Fruit fly (Drosophila melanogaster) whole organism, embryonic: ENCODE data around the gene rngo.
A peak's percentile ranks its signal among the peaks of the same experiment; 100 is the strongest.

Experiments
- ATbp ChIP-seq: fragments of 200-800 bp; sonication (Bioruptor generic); optimal IDR thresholded peaks from 2 replicates; lab custom pipeline; 2017; ENCODE audit warnings: missing biosample characterization, mild to moderate bottlenecking, missing genetic modification characterization, missing genetic modification reagents
- Atf-2 ChIP-seq: fragments of 200-800 bp; sonication (Bioruptor generic); optimal IDR thresholded peaks from 2 replicates; lab custom pipeline; 2016; ENCODE audit warnings: missing biosample characterization, missing genetic modification characterization
- BEAF-32 ChIP-seq: fragments of 200-800 bp; sonication (Bioruptor generic); optimal IDR thresholded peaks from 3 replicates; lab custom pipeline; 2017; ENCODE audit warnings: missing biosample characterization, missing genetic modification characterization, mild to moderate bottlenecking, moderate library complexity, missing genetic modification reagents
- Bdp1 ChIP-seq: fragments of 200-800 bp; sonication (Bioruptor generic); optimal IDR thresholded peaks from 3 replicates; lab custom pipeline; 2016; ENCODE audit warnings: missing biosample characterization, missing genetic modification characterization
- Blimp-1 ChIP-seq: fragments of 200-800 bp; sonication (Bioruptor generic); optimal IDR thresholded peaks from 3 replicates; lab custom pipeline; 2018; ENCODE audit warnings: missing biosample characterization, missing genetic modification characterization, mild to moderate bottlenecking, moderate library complexity, missing genetic modification reagents
- C15 ChIP-seq: fragments of 200-800 bp; sonication (Bioruptor generic); IDR thresholded peaks from 3 replicates; pipeline ENCODE4 v1.3.6; 2022; ENCODE audit warnings: missing biosample characterization, missing genetic modification characterization
- CG10267 ChIP-seq: fragments of 200-800 bp; sonication (Bioruptor generic); optimal IDR thresholded peaks from 2 replicates; lab custom pipeline; 2018; ENCODE audit warnings: missing biosample characterization, mild to moderate bottlenecking, missing genetic modification characterization, moderate library complexity
- CG10431 ChIP-seq: fragments of 200-800 bp; sonication (Bioruptor generic); optimal IDR thresholded peaks from 3 replicates; lab custom pipeline; 2018; ENCODE audit warnings: missing biosample characterization, mild to moderate bottlenecking, missing genetic modification characterization
- CG10462 ChIP-seq: fragments of 200-800 bp; sonication (Bioruptor generic); optimal IDR thresholded peaks from 2 replicates; lab custom pipeline; 2016; ENCODE audit warnings: missing biosample characterization, missing genetic modification characterization
- CG11085 ChIP-seq: fragments of 200-800 bp; sonication (Bioruptor generic); IDR thresholded peaks from 2 replicates; pipeline ENCODE4 v1.3.6; 2022; ENCODE audit warnings: missing biosample characterization, missing genetic modification characterization
- CG12391 ChIP-seq: fragments of 200-800 bp; sonication (Bioruptor generic); optimal IDR thresholded peaks from 3 replicates; lab custom pipeline; 2018; ENCODE audit warnings: missing biosample characterization, mild to moderate bottlenecking, missing genetic modification characterization, moderate library complexity
- CG13287 ChIP-seq: fragments of 200-800 bp; sonication (Bioruptor generic); IDR thresholded peaks from 2 replicates; pipeline ENCODE4 v1.3.6; 2022; ENCODE audit warnings: missing biosample characterization, missing genetic modification characterization; ENCODE audit not compliant: partially characterized antibody
- CG13894 ChIP-seq: fragments of 200-800 bp; sonication (Bioruptor generic); optimal IDR thresholded peaks from 3 replicates; lab custom pipeline; 2018; ENCODE audit warnings: missing biosample characterization, mild to moderate bottlenecking, missing genetic modification characterization, moderate library complexity
- CG15514 ChIP-seq: fragments of 200-800 bp; sonication (Bioruptor generic); optimal IDR thresholded peaks from 3 replicates; lab custom pipeline; 2017; ENCODE audit warnings: missing biosample characterization, missing genetic modification characterization, mild to moderate bottlenecking, moderate library complexity, missing genetic modification reagents
- CG1602 ChIP-seq: fragments of 200-800 bp; sonication (Bioruptor generic); optimal IDR thresholded peaks from 3 replicates; lab custom pipeline; 2016; ENCODE audit warnings: missing biosample characterization, missing genetic modification characterization
- CG18599 ChIP-seq: fragments of 200-800 bp; sonication (Bioruptor generic); optimal IDR thresholded peaks from 3 replicates; lab custom pipeline; 2017; ENCODE audit warnings: missing biosample characterization, missing genetic modification characterization, mild to moderate bottlenecking, moderate library complexity, missing genetic modification reagents
- CG32767 ChIP-seq: fragments of 200-800 bp; sonication (Bioruptor generic); IDR thresholded peaks from 2 replicates; pipeline ENCODE4 v1.3.6; 2022; ENCODE audit warnings: missing biosample characterization, missing genetic modification characterization
- CG3726 ChIP-seq: fragments of 200-800 bp; sonication (Bioruptor generic); IDR thresholded peaks from 3 replicates; pipeline ENCODE4, ENCODE4 v1.3.6; 2022; ENCODE audit warnings: missing biosample characterization, missing genetic modification characterization
- CG7928 ChIP-seq: fragments of 200-800 bp; sonication (Bioruptor generic); optimal IDR thresholded peaks from 2 replicates; lab custom pipeline; 2017; ENCODE audit warnings: missing biosample characterization, mild to moderate bottlenecking, missing genetic modification characterization
- CG8924 ChIP-seq: fragments of 200-800 bp; optimal IDR thresholded peaks from 3 replicates; lab custom pipeline; 2019; ENCODE audit warnings: missing biosample characterization, mild to moderate bottlenecking, missing genetic modification characterization, moderate library complexity
- CoRest ChIP-seq: fragments of 200-800 bp; sonication (Bioruptor generic); optimal IDR thresholded peaks from 3 replicates; lab custom pipeline; 2018; ENCODE audit warnings: missing biosample characterization, mild to moderate bottlenecking, missing genetic modification characterization, moderate library complexity
- Dref ChIP-seq: fragments of 200-800 bp; sonication (Bioruptor generic); IDR thresholded peaks from 2 replicates; pipeline ENCODE4 v1.3.6; 2022; ENCODE audit warnings: missing biosample characterization, missing genetic modification characterization
- Drgx ChIP-seq: fragments of 200-800 bp; sonication (Bioruptor generic); IDR thresholded peaks from 2 replicates; pipeline ENCODE4 v1.3.6; 2022; ENCODE audit warnings: missing biosample characterization, missing genetic modification characterization
- Gsc ChIP-seq: fragments of 200-800 bp; sonication (Bioruptor generic); IDR thresholded peaks from 2 replicates; pipeline ENCODE4 v1.3.6; 2022; ENCODE audit warnings: missing biosample characterization, missing genetic modification characterization
- HHEX ChIP-seq: fragments of 200-800 bp; sonication (Bioruptor generic); optimal IDR thresholded peaks from 3 replicates; lab custom pipeline; 2017; ENCODE audit warnings: missing biosample characterization, mild to moderate bottlenecking, missing genetic modification characterization, missing genetic modification reagents
- Hmx ChIP-seq: fragments of 200-800 bp; sonication (Bioruptor generic); optimal IDR thresholded peaks from 2 replicates; lab custom pipeline; 2016; ENCODE audit warnings: missing biosample characterization, missing genetic modification characterization
- MBD-R2 ChIP-seq: fragments of 200-800 bp; sonication (Bioruptor generic); IDR thresholded peaks from 2 replicates; pipeline ENCODE4 v1.3.6; 2022; ENCODE audit warnings: missing biosample characterization, missing genetic modification characterization
- Med ChIP-seq: fragments of 200-800 bp; sonication (Bioruptor generic); peaks from one replicate; lab custom pipeline; 2016; ENCODE audit warnings: missing biosample characterization, missing genetic modification characterization, mild to moderate bottlenecking, inconsistent platforms, moderate library complexity
- NFAT ChIP-seq: fragments of 200-800 bp; sonication (Bioruptor generic); IDR thresholded peaks from 2 replicates; pipeline ENCODE4 v1.3.6; 2022; ENCODE audit warnings: missing biosample characterization, missing genetic modification characterization
- Stat92E ChIP-seq, 3 experiments: fragments of >200 bp in 2 of 3; fragments of 200-800 bp in 1 of 3; sonication (Bioruptor generic) in 1 of 3; optimal IDR thresholded peaks; 2 replicates each; lab custom pipeline; 2017 to 2019; ENCODE audit warnings: missing biosample characterization in 3 of 3, missing genetic modification characterization in 3 of 3, mild to moderate bottlenecking in 1 of 3, moderate library complexity in 1 of 3
- Vsx1 ChIP-seq: fragments of 200-800 bp; sonication (Bioruptor generic); optimal IDR thresholded peaks from 2 replicates; lab custom pipeline; 2017; ENCODE audit warnings: missing biosample characterization, mild to moderate bottlenecking, missing genetic modification characterization, missing genetic modification reagents
- bsh ChIP-seq, 2 experiments: fragments of 200-800 bp; sonication (Bioruptor generic); optimal IDR thresholded peaks; 2 replicates each; lab custom pipeline; 2017 to 2018; ENCODE audit warnings: mild to moderate bottlenecking in 2 of 2, missing biosample characterization in 2 of 2, missing genetic modification characterization in 2 of 2, moderate library complexity in 1 of 2
- cg ChIP-seq: fragments of 200-800 bp; sonication (Bioruptor generic); optimal IDR thresholded peaks from 3 replicates; lab custom pipeline; 2019; ENCODE audit warnings: missing biosample characterization, mild to moderate bottlenecking, missing genetic modification characterization, moderate library complexity
- ci ChIP-seq: fragments of 200-800 bp; sonication (Bioruptor generic); IDR thresholded peaks from 3 replicates; pipeline ENCODE4 v1.3.6; 2022; ENCODE audit warnings: missing biosample characterization, missing genetic modification characterization
- esg ChIP-seq: fragments of 200-800 bp; sonication (Bioruptor generic); conservative IDR thresholded peaks from 2 replicates; pipeline ENCODE4 v1.3.6; 2022; ENCODE audit warnings: missing biosample characterization, missing genetic modification characterization
- gfzf ChIP-seq: fragments of 200-800 bp; sonication (Bioruptor generic); optimal IDR thresholded peaks from 2 replicates; lab custom pipeline; 2016; ENCODE audit warnings: missing biosample characterization, mild to moderate bottlenecking, missing genetic modification characterization, moderate library complexity
- grau ChIP-seq: fragments of 200-800 bp; optimal IDR thresholded peaks from 3 replicates; lab custom pipeline; 2019; ENCODE audit warnings: missing biosample characterization, mild to moderate bottlenecking, missing genetic modification characterization, moderate library complexity
- hkb ChIP-seq, 2 experiments: fragments of 200-800 bp in 1 of 2; fragments of >200 bp in 1 of 2; sonication (Bioruptor generic) in 1 of 2; IDR thresholded peaks in 1 of 2; optimal IDR thresholded peaks in 1 of 2; 2 replicates each; pipeline versions ENCODE4 v1.3.6 to Lab custom; 2017 to 2022; ENCODE audit warnings: missing biosample characterization in 1 of 2, missing genetic modification characterization in 1 of 2
- jing ChIP-seq: fragments of 200-800 bp; sonication (Bioruptor generic); optimal IDR thresholded peaks from 2 replicates; lab custom pipeline; 2018; ENCODE audit warnings: missing biosample characterization, mild to moderate bottlenecking, missing genetic modification characterization
- nerfin-1 ChIP-seq: fragments of 200-800 bp; sonication (Bioruptor generic); optimal IDR thresholded peaks from 3 replicates; lab custom pipeline; 2019; ENCODE audit warnings: missing biosample characterization, mild to moderate bottlenecking, missing genetic modification characterization, moderate library complexity
- nom ChIP-seq: fragments of 200-800 bp; sonication (Bioruptor generic); optimal IDR thresholded peaks from 2 replicates; lab custom pipeline; 2017; ENCODE audit warnings: missing biosample characterization, missing genetic modification characterization, mild to moderate bottlenecking, moderate library complexity, missing genetic modification reagents
- odd ChIP-seq: fragments of 200-800 bp; sonication (Bioruptor generic); optimal IDR thresholded peaks from 2 replicates; lab custom pipeline; 2017; ENCODE audit warnings: missing biosample characterization, mild to moderate bottlenecking, missing genetic modification characterization
- pfk ChIP-seq: fragments of 200-800 bp; sonication (Bioruptor generic); optimal IDR thresholded peaks from 2 replicates; lab custom pipeline; 2018; ENCODE audit warnings: missing biosample characterization, mild to moderate bottlenecking, missing genetic modification characterization, moderate library complexity
- pum ChIP-seq: fragments of 200-800 bp; sonication (Bioruptor generic); optimal IDR thresholded peaks from 2 replicates; lab custom pipeline; 2016; ENCODE audit warnings: missing biosample characterization, missing genetic modification characterization
- row ChIP-seq: fragments of 200-800 bp; sonication (Bioruptor generic); IDR thresholded peaks from 3 replicates; pipeline ENCODE4 v1.3.6; 2022; ENCODE audit warnings: missing biosample characterization, missing genetic modification characterization
- scrt ChIP-seq: fragments of 200-800 bp; sonication (Bioruptor generic); optimal IDR thresholded peaks from 2 replicates; lab custom pipeline; 2018; ENCODE audit warnings: missing biosample characterization, mild to moderate bottlenecking, missing genetic modification characterization, moderate library complexity
- sna ChIP-seq: fragments of 200-800 bp; sonication (Bioruptor generic); IDR thresholded peaks from 2 replicates; pipeline ENCODE4 v1.3.6; 2022; ENCODE audit warnings: missing biosample characterization, missing genetic modification characterization; ENCODE audit not compliant: partially characterized antibody
- stwl ChIP-seq: fragments of 200-800 bp; sonication (Bioruptor generic); optimal IDR thresholded peaks from 3 replicates; lab custom pipeline; 2018; ENCODE audit warnings: missing biosample characterization, mild to moderate bottlenecking, missing genetic modification characterization, moderate library complexity

rngo gene

DNA sequence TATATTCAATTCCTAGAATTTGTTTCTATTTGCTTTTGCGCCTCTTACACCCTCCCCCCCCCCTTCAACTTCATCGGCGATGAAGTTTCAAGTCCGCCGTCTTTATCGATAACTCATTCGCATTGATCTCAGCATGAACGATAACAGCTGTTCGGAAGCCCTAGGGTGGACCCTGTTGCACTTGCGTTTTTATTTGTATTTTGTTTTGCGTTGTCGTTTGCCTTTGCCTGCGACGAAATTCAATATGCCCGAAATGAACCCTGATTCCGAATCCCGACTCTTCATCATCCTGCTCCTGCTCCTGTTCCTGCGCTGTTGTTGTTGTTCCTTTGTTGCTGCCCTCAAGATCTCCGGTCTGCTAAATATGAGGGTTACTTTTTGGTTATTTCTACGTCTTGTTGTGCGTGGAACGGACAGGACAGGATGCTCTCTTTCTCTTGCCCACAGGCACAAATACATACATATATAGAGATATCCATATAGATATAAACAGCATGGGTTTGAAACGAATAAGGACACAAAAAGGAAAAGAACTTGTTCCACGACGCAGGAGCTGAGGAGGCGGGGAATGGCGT lies 14.7 kb upstream of the rngo start (continued):
- TF ChIP-seq row (GFP tag; lab: Robert Waterston, UW): peak; percentile 34; the same call in 1 of the 3 replicates
- TF ChIP-seq bsh (GFP tag; optimal IDR thresholded peaks at IDR 0.05; lab: Kevin White, UChicago): peak in 1 of 2 experiments; percentile 7
- 0 out of 2 replicates have a peak, but pooled peaks have one; percentile 18 for TF ChIP-seq MBD-R2 (GFP tag; lab: Robert Waterston, UW)
- TF ChIP-seq CG10431 (GFP tag; lab: Kevin White, UChicago): no peak
- 0 out of 2 replicates have a peak, but pooled peaks have one; percentile 27 for TF ChIP-seq CG32767 (GFP tag; lab: Robert Waterston, UW)
- TF ChIP-seq C15 (GFP tag; lab: Robert Waterston, UW): no peak
- TF ChIP-seq CG13287 (GFP tag; lab: Robert Waterston, UW): peak; percentile 9; the same call in 1 of the 2 replicates
- peak; percentile 10; the same call in 1 of the 2 replicates for TF ChIP-seq NFAT (GFP tag; lab: Robert Waterston, UW)
- peak; percentile 1 for TF ChIP-seq CoRest (tag; lab: Kevin White, UChicago)
- no peak for TF ChIP-seq gfzf (GFP tag; lab: Kevin White, UChicago)
- TF ChIP-seq pum (GFP tag; lab: Kevin White, UChicago): no peak
- TF ChIP-seq BEAF-32 (GFP tag; lab: Kevin White, UChicago): peak; percentile 9
- peak; percentile 13 for TF ChIP-seq ATbp (GFP tag; lab: Kevin White, UChicago)
- TF ChIP-seq CG7928 (GFP tag; lab: Kevin White, UChicago): peak; percentile 36
- TF ChIP-seq CG15514 (GFP tag; lab: Kevin White, UChicago): peak; percentile 1
- TF ChIP-seq Dref (GFP tag; lab: Robert Waterston, UW): peak; percentile 47
- TF ChIP-seq Drgx (GFP tag; lab: Robert Waterston, UW): no peak
- no peak for TF ChIP-seq hkb (optimal IDR thresholded peaks at IDR 0.05; lab: Kevin White, UChicago)
- TF ChIP-seq hkb (GFP tag; IDR thresholded peaks at IDR 0.05; lab: Robert Waterston, UW): no peak
- TF ChIP-seq sna: no peak
- peak; percentile 13 for TF ChIP-seq stwl
- no peak for TF ChIP-seq CG11085 (GFP tag; lab: Robert Waterston, UW)
- no peak for TF ChIP-seq Bdp1 (GFP tag; lab: Kevin White, UChicago)
- TF ChIP-seq jing (GFP tag; lab: Kevin White, UChicago): no peak
- no peak for TF ChIP-seq Gsc
- peak; percentile 20 for TF ChIP-seq nerfin-1
- TF ChIP-seq odd (GFP tag; lab: Kevin White, UChicago): peak; percentile 8
- TF ChIP-seq CG3726: no peak
- peak in 1 of 3 experiments; percentile 13 for TF ChIP-seq Stat92E (GFP tag; optimal IDR thresholded peaks at IDR 0.05; lab: Kevin White, UChicago)
- peak; percentile 6 for TF ChIP-seq CG8924 (tag; lab: Kevin White, UChicago)
- TF ChIP-seq Med (GFP tag; lab: Kevin White, UChicago): peak; percentile 69
- TF ChIP-seq Blimp-1: no peak
- TF ChIP-seq scrt (GFP tag; lab: Kevin White, UChicago): peak; percentile 31
- TF ChIP-seq pfk (GFP tag; lab: Kevin White, UChicago): no peak
- no peak for TF ChIP-seq Vsx1 (GFP tag; lab: Kevin White, UChicago)
- no peak for TF ChIP-seq Atf-2 (GFP tag; lab: Kevin White, UChicago)
- TF ChIP-seq CG18599 (GFP tag; lab: Kevin White, UChicago): peak; percentile 14
- TF ChIP-seq cg (GFP tag; lab: Kevin White, UChicago): peak; percentile 8
- TF ChIP-seq CG1602 (GFP tag; lab: Kevin White, UChicago): no peak
- TF ChIP-seq HHEX (GFP tag; lab: Kevin White, UChicago): no peak
- TF ChIP-seq nom (GFP tag; lab: Kevin White, UChicago): peak; percentile 51
- TF ChIP-seq Hmx: no peak
- peak; percentile 4 for TF ChIP-seq CG12391 (tag; lab: Kevin White, UChicago)
- TF ChIP-seq CG10462: no peak
- no peak for TF ChIP-seq CG10267 (tag; lab: Kevin White, UChicago)
- peak; percentile 12 for TF ChIP-seq grau
- TF ChIP-seq CG13894: peak; percentile 15
- no peak for TF ChIP-seq esg
- TF ChIP-seq ci (GFP tag; lab: Robert Waterston, UW): 0 out of 3 replicates have a peak, but pooled peaks have one; percentile 26
